Fruit fly (Drosophila melanogaster) whole organism, embryonic: ENCODE results near the gene CG4456.
A peak's percentile ranks its signal among the peaks of the same experiment; 100 is the strongest.

ENCODE experiments used
- Aef1 ChIP-seq: fragments of 200-800 bp; sonication (Bioruptor generic); IDR thresholded peaks from 3 replicates; pipeline ENCODE4 v1.3.6; 2022; ENCODE audit warnings: missing biosample characterization, missing genetic modification characterization
- Asciz ChIP-seq: fragments of 200-800 bp; sonication (Bioruptor generic); optimal IDR thresholded peaks from 2 replicates; lab custom pipeline; 2017; ENCODE audit warnings: missing biosample characterization, mild to moderate bottlenecking, missing genetic modification characterization, missing genetic modification reagents
- CG10209 ChIP-seq: fragments of 200-800 bp; sonication (Bioruptor generic); optimal IDR thresholded peaks from 3 replicates; lab custom pipeline; 2017; ENCODE audit warnings: missing biosample characterization, mild to moderate bottlenecking, missing genetic modification characterization, missing genetic modification reagents
- CG11504 ChIP-seq: fragments of 200-800 bp; sonication (Bioruptor generic); optimal IDR thresholded peaks from 3 replicates; lab custom pipeline; 2019; ENCODE audit warnings: missing biosample characterization, mild to moderate bottlenecking, missing genetic modification characterization, moderate library complexity
- CG11695 ChIP-seq: fragments of 200-800 bp; sonication (Bioruptor generic); IDR thresholded peaks from 3 replicates; pipeline ENCODE4 v1.3.6; 2022; ENCODE audit warnings: missing biosample characterization, missing genetic modification characterization
- CG14710 ChIP-seq: fragments of 200-800 bp; sonication (Bioruptor generic); optimal IDR thresholded peaks from 3 replicates; lab custom pipeline; 2019; ENCODE audit warnings: missing biosample characterization, mild to moderate bottlenecking, missing genetic modification characterization, moderate library complexity
- CG1529 ChIP-seq: fragments of 200-800 bp; sonication (Bioruptor generic); optimal IDR thresholded peaks from 3 replicates; lab custom pipeline; 2018; ENCODE audit warnings: missing biosample characterization, missing genetic modification characterization
- CG17802 ChIP-seq: fragments of 200-800 bp; sonication (Bioruptor generic); optimal IDR thresholded peaks from 2 replicates; lab custom pipeline; 2018; ENCODE audit warnings: missing biosample characterization, mild to moderate bottlenecking, missing genetic modification characterization, moderate library complexity
- CG2712 ChIP-seq: fragments of 200-800 bp; optimal IDR thresholded peaks from 3 replicates; lab custom pipeline; 2019; ENCODE audit warnings: missing biosample characterization, mild to moderate bottlenecking, missing genetic modification characterization, moderate library complexity
- CG31388 ChIP-seq: fragments of 200-800 bp; sonication (Bioruptor generic); optimal IDR thresholded peaks from 2 replicates; lab custom pipeline; 2016; ENCODE audit warnings: missing biosample characterization, missing genetic modification characterization
- CG31441 ChIP-seq: fragments of 200-800 bp; sonication (Bioruptor generic); IDR thresholded peaks from 2 replicates; pipeline ENCODE4 v1.3.6; 2022; ENCODE audit warnings: missing biosample characterization, missing genetic modification characterization
- CG33557 ChIP-seq: fragments of 200-800 bp; sonication (Bioruptor generic); optimal IDR thresholded peaks from 2 replicates; lab custom pipeline; 2019; ENCODE audit warnings: missing biosample characterization, mild to moderate bottlenecking, missing genetic modification characterization, moderate library complexity
- CG3838 ChIP-seq: fragments of 200-800 bp; sonication (Bioruptor generic); optimal IDR thresholded peaks from 3 replicates; lab custom pipeline; 2016; ENCODE audit warnings: missing biosample characterization, missing genetic modification characterization
- CG6254 ChIP-seq: fragments of 200-800 bp; sonication (Bioruptor generic); optimal IDR thresholded peaks from 3 replicates; lab custom pipeline; 2017; ENCODE audit warnings: mild to moderate bottlenecking, missing biosample characterization, missing genetic modification reagents, missing genetic modification characterization
- CG6765 ChIP-seq: fragments of 200-800 bp; sonication (Bioruptor generic); optimal IDR thresholded peaks from 3 replicates; lab custom pipeline; 2017; ENCODE audit warnings: missing biosample characterization, mild to moderate bottlenecking, missing genetic modification characterization
- CG7839 ChIP-seq: fragments of 200-800 bp; sonication (Bioruptor generic); optimal IDR thresholded peaks from 3 replicates; lab custom pipeline; 2018; ENCODE audit warnings: missing biosample characterization, mild to moderate bottlenecking, missing genetic modification characterization, moderate library complexity
- CG7987 ChIP-seq: fragments of 200-800 bp; sonication (Bioruptor generic); optimal IDR thresholded peaks from 2 replicates; lab custom pipeline; 2018; ENCODE audit warnings: missing biosample characterization, mild to moderate bottlenecking, missing genetic modification characterization, moderate library complexity
- CG8924 ChIP-seq: fragments of 200-800 bp; optimal IDR thresholded peaks from 3 replicates; lab custom pipeline; 2019; ENCODE audit warnings: missing biosample characterization, mild to moderate bottlenecking, missing genetic modification characterization, moderate library complexity
- Dad ChIP-seq: fragments of 200-800 bp; sonication (Bioruptor generic); optimal IDR thresholded peaks from 3 replicates; lab custom pipeline; 2016; ENCODE audit warnings: missing biosample characterization, missing genetic modification characterization
- Doc2 ChIP-seq: fragments of 200-800 bp; sonication (Bioruptor generic); IDR thresholded peaks from 2 replicates; pipeline ENCODE4 v1.3.6; 2022; ENCODE audit warnings: missing biosample characterization, missing genetic modification characterization
- E2f1 ChIP-seq: fragments of 200-800 bp; sonication (Bioruptor generic); IDR thresholded peaks from 2 replicates; pipeline ENCODE4 v1.3.6; 2022; ENCODE audit warnings: missing biosample characterization, missing genetic modification characterization
- Gsc ChIP-seq: fragments of 200-800 bp; sonication (Bioruptor generic); IDR thresholded peaks from 2 replicates; pipeline ENCODE4 v1.3.6; 2022; ENCODE audit warnings: missing biosample characterization, missing genetic modification characterization
- Gug ChIP-seq: fragments of 200-800 bp; sonication (Bioruptor generic); IDR thresholded peaks from 4 replicates; pipeline ENCODE4 v1.3.6; 2022; ENCODE audit warnings: missing biosample characterization, missing genetic modification characterization
- HHEX ChIP-seq: fragments of 200-800 bp; sonication (Bioruptor generic); optimal IDR thresholded peaks from 3 replicates; lab custom pipeline; 2017; ENCODE audit warnings: missing biosample characterization, mild to moderate bottlenecking, missing genetic modification characterization, missing genetic modification reagents
- Hr39 ChIP-seq: fragments of >200 bp; optimal IDR thresholded peaks from 2 replicates; lab custom pipeline; 2017
- Lim3 ChIP-seq: fragments of 200-800 bp; sonication (Bioruptor generic); IDR thresholded peaks from 2 replicates; pipeline ENCODE4 v1.3.6; 2022; ENCODE audit warnings: missing biosample characterization, missing genetic modification characterization
- Med ChIP-seq: fragments of 200-800 bp; sonication (Bioruptor generic); peaks from one replicate; lab custom pipeline; 2016; ENCODE audit warnings: missing biosample characterization, missing genetic modification characterization, mild to moderate bottlenecking, inconsistent platforms, moderate library complexity
- Neu2 ChIP-seq: fragments of 200-800 bp; sonication (Bioruptor generic); optimal IDR thresholded peaks from 3 replicates; lab custom pipeline; 2016; ENCODE audit warnings: missing biosample characterization, missing genetic modification characterization, borderline replicate concordance
- Sry-β ChIP-seq: fragments of 200-800 bp; sonication (Bioruptor generic); optimal IDR thresholded peaks from 2 replicates; lab custom pipeline; 2018; ENCODE audit warnings: missing biosample characterization, mild to moderate bottlenecking, missing genetic modification characterization, moderate library complexity
- bbx ChIP-seq: fragments of 200-800 bp; sonication (Bioruptor generic); IDR thresholded peaks from 2 replicates; pipeline ENCODE4 v1.3.6; 2022; ENCODE audit warnings: missing biosample characterization, missing genetic modification characterization; ENCODE audit not compliant: partially characterized antibody
- bcd ChIP-seq: fragments of 200-800 bp; sonication (Bioruptor generic); optimal IDR thresholded peaks from 2 replicates; lab custom pipeline; 2017; ENCODE audit warnings: missing biosample characterization, mild to moderate bottlenecking, missing genetic modification characterization
- caup ChIP-seq: fragments of 200-800 bp; sonication (Bioruptor generic); optimal IDR thresholded peaks from 3 replicates; lab custom pipeline; 2017; ENCODE audit warnings: missing biosample characterization, mild to moderate bottlenecking, missing genetic modification characterization, moderate library complexity; ENCODE audit not compliant: severe bottlenecking
- chinmo ChIP-seq: fragments of 200-800 bp; sonication (Bioruptor generic); IDR thresholded peaks from 4 replicates; pipeline ENCODE4 v1.3.6; 2022; ENCODE audit warnings: missing biosample characterization, missing genetic modification characterization; ENCODE audit not compliant: partially characterized antibody
- corto ChIP-seq: fragments of 200-800 bp; sonication (Bioruptor generic); optimal IDR thresholded peaks from 2 replicates; lab custom pipeline; 2016; ENCODE audit warnings: missing biosample characterization, mild to moderate bottlenecking, missing genetic modification characterization, moderate library complexity
- ewg ChIP-seq: fragments of 200-800 bp; sonication (Bioruptor generic); optimal IDR thresholded peaks from 3 replicates; lab custom pipeline; 2017; ENCODE audit warnings: mild to moderate bottlenecking, missing biosample characterization, missing genetic modification reagents, missing genetic modification characterization
- fu2 ChIP-seq: fragments of 200-800 bp; sonication (Bioruptor generic); optimal IDR thresholded peaks from 2 replicates; lab custom pipeline; 2016; ENCODE audit warnings: missing biosample characterization, missing genetic modification characterization
- jigr1 ChIP-seq: fragments of 200-800 bp; sonication (Bioruptor generic); IDR thresholded peaks from 3 replicates; pipeline ENCODE4 v1.3.6; 2022; ENCODE audit warnings: missing biosample characterization, missing genetic modification characterization
- kni ChIP-seq: fragments of 200-800 bp; sonication (Bioruptor generic); optimal IDR thresholded peaks from 3 replicates; lab custom pipeline; 2017; ENCODE audit warnings: mild to moderate bottlenecking, missing biosample characterization, missing genetic modification reagents, missing genetic modification characterization
- lola ChIP-seq, 3 experiments: fragments of >200 bp in 2 of 3; fragments of 200-800 bp in 1 of 3; sonication (Bioruptor generic) in 1 of 3; optimal IDR thresholded peaks; 2 replicates each; lab custom pipeline; 2017 to 2019; ENCODE audit warnings: missing biosample characterization in 3 of 3, missing genetic modification characterization in 3 of 3, mild to moderate bottlenecking in 1 of 3, moderate library complexity in 1 of 3
- mld ChIP-seq: fragments of 200-800 bp; sonication (Bioruptor generic); IDR thresholded peaks from 3 replicates; pipeline ENCODE4 v1.3.6; 2022; ENCODE audit warnings: missing biosample characterization, missing genetic modification characterization; ENCODE audit not compliant: partially characterized antibody
- nom ChIP-seq: fragments of 200-800 bp; sonication (Bioruptor generic); optimal IDR thresholded peaks from 2 replicates; lab custom pipeline; 2017; ENCODE audit warnings: missing biosample characterization, missing genetic modification characterization, mild to moderate bottlenecking, moderate library complexity, missing genetic modification reagents
- otp ChIP-seq: fragments of 200-800 bp; sonication (Bioruptor generic); IDR thresholded peaks from 3 replicates; pipeline ENCODE4, ENCODE4 v1.3.6; 2022; ENCODE audit warnings: missing biosample characterization, missing genetic modification characterization
- psq ChIP-seq: fragments of 200-800 bp; sonication (Bioruptor generic); optimal IDR thresholded peaks from 2 replicates; lab custom pipeline; 2017; ENCODE audit warnings: missing biosample characterization, missing genetic modification characterization
- sob ChIP-seq: fragments of 200-800 bp; sonication (Bioruptor generic); IDR thresholded peaks from 2 replicates; pipeline ENCODE4 v1.3.6; 2022; ENCODE audit warnings: missing biosample characterization, missing genetic modification characterization
- sr ChIP-seq: fragments of 200-800 bp; sonication (Bioruptor generic); IDR thresholded peaks from 3 replicates; pipeline ENCODE4 v1.3.6; 2022; ENCODE audit warnings: missing biosample characterization, missing genetic modification characterization
- stc ChIP-seq: fragments of 200-800 bp; sonication (Bioruptor generic); IDR thresholded peaks from 2 replicates; pipeline ENCODE4 v1.3.6; 2022; ENCODE audit warnings: missing biosample characterization, missing genetic modification characterization
- tin ChIP-seq: fragments of 200-800 bp; sonication (Bioruptor generic); optimal IDR thresholded peaks from 3 replicates; lab custom pipeline; 2016; ENCODE audit warnings: missing biosample characterization, missing genetic modification characterization
- trem ChIP-seq: fragments of 200-800 bp; optimal IDR thresholded peaks from 3 replicates; lab custom pipeline; 2019; ENCODE audit warnings: missing biosample characterization, mild to moderate bottlenecking, missing genetic modification characterization, moderate library complexity

The CG4456 gene

dm6 chr3L:9377198-9378035, 4.9 kb downstream of the CG4456 start, which contains the start of gene Hsp26 (continued):
- TF ChIP-seq Aef1, result peak; percentile 77
- no peak for TF ChIP-seq Gsc
- TF ChIP-seq Hr39 (lab: Kevin White, UChicago), result no peak
- peak; percentile 43; the same call in 2 of the 4 replicates for TF ChIP-seq Gug
- TF ChIP-seq mld (GFP tag; lab: Robert Waterston, UW), result no peak
- peak; percentile 89 for TF ChIP-seq CG2712 (tag; lab: Kevin White, UChicago)
- TF ChIP-seq CG7839, result peak; percentile 86
- peak; percentile 86 for TF ChIP-seq E2f1
- TF ChIP-seq CG17802 (tag; lab: Kevin White, UChicago), result peak; percentile 27
- TF ChIP-seq fu2 (GFP tag; lab: Kevin White, UChicago), result peak; percentile 83
- peak; percentile 21 for TF ChIP-seq CG31388
- peak; percentile 34 for TF ChIP-seq CG3838
- TF ChIP-seq Sry-β (GFP tag; lab: Kevin White, UChicago), result no peak
- peak; percentile 84 for TF ChIP-seq CG11504 (tag; lab: Kevin White, UChicago)
- peak; percentile 43 for TF ChIP-seq CG7987 (GFP tag; lab: Kevin White, UChicago)
- TF ChIP-seq sr (GFP tag; lab: Robert Waterston, UW), result no peak
- peak; percentile 81 for TF ChIP-seq CG1529
- 0 out of 3 replicates have a peak, but pooled peaks have one; percentile 9 for TF ChIP-seq jigr1 (GFP tag; lab: Robert Waterston, UW)
- TF ChIP-seq chinmo (GFP tag; lab: Robert Waterston, UW), result peak; percentile 86; the same call in 2 of the 4 replicates
- peak; percentile 93 for TF ChIP-seq ewg (GFP tag; lab: Kevin White, UChicago)
- peak; percentile 65 for TF ChIP-seq tin (GFP tag; lab: Kevin White, UChicago)
- TF ChIP-seq Lim3 (GFP tag; lab: Robert Waterston, UW), result no peak
- TF ChIP-seq CG8924 (tag; lab: Kevin White, UChicago), result peak; percentile 87
- no peak for TF ChIP-seq Doc2 (GFP tag; lab: Robert Waterston, UW)
- TF ChIP-seq CG14710 (tag; lab: Kevin White, UChicago), result peak; percentile 69
- peak; percentile 64 for TF ChIP-seq psq
- peak; percentile 80 for TF ChIP-seq CG10209 (GFP tag; lab: Kevin White, UChicago)
- TF ChIP-seq Dad (GFP tag; lab: Kevin White, UChicago), result peak; percentile 58
- TF ChIP-seq CG31441 (GFP tag; lab: Robert Waterston, UW), result peak; percentile 88
- TF ChIP-seq CG33557 (GFP tag; lab: Kevin White, UChicago), result peak; percentile 21
- TF ChIP-seq CG11695 (GFP tag; lab: Robert Waterston, UW), result peak; percentile 90
- TF ChIP-seq nom (GFP tag; lab: Kevin White, UChicago), result peak; percentile 79
- TF ChIP-seq Neu2 (GFP tag; lab: Kevin White, UChicago), result no peak
- TF ChIP-seq sob (GFP tag; lab: Robert Waterston, UW), result peak; percentile 82
- peak in 1 of 3 experiments; percentile 76 for TF ChIP-seq lola (GFP tag; optimal IDR thresholded peaks at IDR 0.05; lab: Kevin White, UChicago)
- TF ChIP-seq HHEX (GFP tag; lab: Kevin White, UChicago), result peak; percentile 72
- no peak for TF ChIP-seq kni (GFP tag; lab: Kevin White, UChicago)
- peak; percentile 98 for TF ChIP-seq Med (GFP tag; lab: Kevin White, UChicago)
- peak; percentile 92 for TF ChIP-seq stc (GFP tag; lab: Robert Waterston, UW)
- peak; percentile 75; the same call in 2 of the 3 replicates for TF ChIP-seq otp (GFP tag; lab: Robert Waterston, UW)
- TF ChIP-seq caup, result peak; percentile 83
- peak; percentile 84 for TF ChIP-seq bcd (GFP tag; lab: Kevin White, UChicago)
- peak; percentile 71 for TF ChIP-seq CG6254 (GFP tag; lab: Kevin White, UChicago)
- TF ChIP-seq trem, result peak; percentile 54
- TF ChIP-seq CG6765 (GFP tag; lab: Kevin White, UChicago), result peak; percentile 74
- peak; percentile 79 for TF ChIP-seq corto
- TF ChIP-seq Asciz (GFP tag; lab: Kevin White, UChicago), result peak; percentile 74
- no peak; the same call in 1 of the 2 replicates for TF ChIP-seq bbx (GFP tag; lab: Robert Waterston, UW)
